Worm (Caenorhabditis elegans) whole organism, L1 larva: ENCODE measurements around the gene K08E4.8.

Experiments used
- C04F5.9 ChIP-seq: sonication (generic microtip); optimal IDR thresholded peaks from 2 replicates; lab custom pipeline; 2016; ENCODE audit warnings: missing genetic modification characterization, missing compliant biosample characterization
- C16A3.4 ChIP-seq: fragments of 150-350 bp; optimal IDR thresholded peaks from 2 replicates; lab custom pipeline; 2014; ENCODE audit warnings: missing biosample characterization, missing genetic modification characterization
- C34B4.2 ChIP-seq: sonication (generic microtip); optimal IDR thresholded peaks from 2 replicates; lab custom pipeline; 2017; ENCODE audit warnings: mild to moderate bottlenecking, missing genetic modification characterization, missing compliant biosample characterization
- Y116A8C.19 ChIP-seq: sonication (generic microtip); optimal IDR thresholded peaks from 2 replicates; lab custom pipeline; 2016; ENCODE audit warnings: missing compliant biosample characterization, missing genetic modification characterization, borderline replicate concordance
- aha-1 ChIP-seq: fragments of 150-350 bp; optimal IDR thresholded peaks from 2 replicates; lab custom pipeline; 2014; ENCODE audit warnings: missing biosample characterization, missing genetic modification characterization
- alr-1 ChIP-seq: fragments of 200-800 bp; sonication (Bioruptor generic); optimal IDR thresholded peaks from 2 replicates; lab custom pipeline; 2018; ENCODE audit warnings: borderline replicate concordance, mild to moderate bottlenecking, missing genetic modification characterization, missing compliant biosample characterization
- ama-1 ChIP-seq: fragments of 150-350 bp; optimal IDR thresholded peaks from 2 replicates; lab custom pipeline; 2014
- blmp-1 ChIP-seq: fragments of 150-350 bp; optimal IDR thresholded peaks from 2 replicates; lab custom pipeline; 2014; ENCODE audit warnings: missing biosample characterization, missing genetic modification characterization
- ceh-8 ChIP-seq: fragments of 200-800 bp; sonication (Bioruptor generic); optimal IDR thresholded peaks from 2 replicates; lab custom pipeline; 2018; ENCODE audit warnings: mild to moderate bottlenecking, missing genetic modification characterization, moderate library complexity, missing compliant biosample characterization
- ceh-90 ChIP-seq: sonication (generic microtip); optimal IDR thresholded peaks from 2 replicates; lab custom pipeline; 2016; ENCODE audit warnings: missing genetic modification characterization, missing compliant biosample characterization
- efl-3 ChIP-seq: fragments of 200-800 bp; sonication (Bioruptor generic); optimal IDR thresholded peaks from 2 replicates; lab custom pipeline; 2018; ENCODE audit warnings: mild to moderate bottlenecking, missing genetic modification characterization, missing compliant biosample characterization
- egl-13 ChIP-seq: sonication (generic microtip); optimal IDR thresholded peaks from 2 replicates; lab custom pipeline; 2016; ENCODE audit warnings: missing genotype, missing genetic modification reagents, missing genetic modification characterization, missing compliant biosample characterization
- egl-27 ChIP-seq, 2 experiments: fragments of 150-350 bp in 1 of 2; sonication (generic microtip); optimal IDR thresholded peaks; 3 replicates each; lab custom pipeline; 2017 to 2018; ENCODE audit warnings: missing biosample characterization in 2 of 2, missing genetic modification characterization in 2 of 2, missing genetic modification reagents in 2 of 2
- elt-2 ChIP-seq: sonication (generic microtip); optimal IDR thresholded peaks from 2 replicates; lab custom pipeline; 2016; ENCODE audit warnings: missing genetic modification characterization, mild to moderate bottlenecking, inconsistent platforms, missing compliant biosample characterization, missing genetic modification reagents
- ets-5 ChIP-seq: fragments of 200-800 bp; sonication (Bioruptor generic); IDR thresholded peaks from 2 replicates; pipeline ENCODE4 v1.3.6; 2022; ENCODE audit warnings: missing genetic modification characterization, missing compliant biosample characterization
- fkh-4 ChIP-seq: sonication (generic microtip); optimal IDR thresholded peaks from 2 replicates; lab custom pipeline; 2016; ENCODE audit warnings: missing compliant biosample characterization, missing genetic modification characterization, borderline replicate concordance
- fos-1 ChIP-seq: fragments of 150-350 bp; optimal IDR thresholded peaks from 2 replicates; lab custom pipeline; 2014; ENCODE audit warnings: missing biosample characterization, missing genetic modification characterization
- hpl-2 ChIP-seq: fragments of 150-350 bp; optimal IDR thresholded peaks from 2 replicates; lab custom pipeline; 2014; ENCODE audit warnings: missing biosample characterization, missing genetic modification reagents, missing genetic modification characterization
- irx-1 ChIP-seq: sonication (generic microtip); optimal IDR thresholded peaks from 2 replicates; lab custom pipeline; 2016; ENCODE audit warnings: missing genetic modification characterization, missing compliant biosample characterization
- isw-1 ChIP-seq: fragments of 200-800 bp; sonication (Bioruptor generic); IDR thresholded peaks from 2 replicates; pipeline ENCODE4 v1.3.6; 2022; ENCODE audit warnings: missing genetic modification characterization, missing compliant biosample characterization
- lin-13 ChIP-seq: fragments of 150-350 bp; optimal IDR thresholded peaks from 2 replicates; lab custom pipeline; 2014; ENCODE audit warnings: missing biosample characterization, missing genetic modification reagents, missing genetic modification characterization
- lin-35 ChIP-seq, 2 experiments: fragments of 150-350 bp; optimal IDR thresholded peaks; 2 replicates each; lab custom pipeline; 2014; ENCODE audit warnings: missing biosample characterization in 2 of 2, missing genetic modification characterization in 2 of 2, missing genetic modification reagents in 2 of 2
- lir-3 ChIP-seq: sonication (generic microtip); optimal IDR thresholded peaks from 2 replicates; lab custom pipeline; 2016; ENCODE audit warnings: mild to moderate bottlenecking, missing genetic modification characterization, moderate library complexity, missing compliant biosample characterization; ENCODE audit not compliant: poor library complexity
- mab-9 ChIP-seq: fragments of 200-800 bp; sonication (Bioruptor generic); IDR thresholded peaks from 2 replicates; pipeline ENCODE4 v1.3.6; 2022; ENCODE audit warnings: missing genetic modification reagents, missing genetic modification characterization, missing compliant biosample characterization
- mdl-1 ChIP-seq, 2 experiments: fragments of 150-350 bp; optimal IDR thresholded peaks; 2 replicates each; lab custom pipeline; 2014 to 2017; ENCODE audit warnings: missing biosample characterization in 2 of 2, missing genetic modification characterization in 2 of 2, inconsistent platforms in 1 of 2
- mep-1 ChIP-seq: fragments of 150-350 bp; optimal IDR thresholded peaks from 2 replicates; lab custom pipeline; 2014; ENCODE audit warnings: missing biosample characterization, missing genetic modification characterization
- nhr-11 ChIP-seq: fragments of 150-350 bp; optimal IDR thresholded peaks from 2 replicates; lab custom pipeline; 2014; ENCODE audit warnings: missing biosample characterization, missing genetic modification characterization
- nhr-20 ChIP-seq: sonication (generic microtip); optimal IDR thresholded peaks from 2 replicates; lab custom pipeline; 2016; ENCODE audit warnings: mild to moderate bottlenecking, missing genetic modification characterization, missing compliant biosample characterization
- nhr-28 ChIP-seq: fragments of 150-350 bp; optimal IDR thresholded peaks from 2 replicates; lab custom pipeline; 2014; ENCODE audit warnings: missing biosample characterization, missing genetic modification characterization
- nhr-47 ChIP-seq: sonication (generic microtip); optimal IDR thresholded peaks from 2 replicates; lab custom pipeline; 2016; ENCODE audit warnings: mild to moderate bottlenecking, missing genetic modification characterization, moderate library complexity, missing compliant biosample characterization
- nhr-71 ChIP-seq: sonication (generic microtip); optimal IDR thresholded peaks from 2 replicates; lab custom pipeline; 2016; ENCODE audit warnings: mild to moderate bottlenecking, missing genetic modification characterization, moderate library complexity, missing compliant biosample characterization
- nhr-77 ChIP-seq: fragments of 150-350 bp; optimal IDR thresholded peaks from 2 replicates; lab custom pipeline; 2014; ENCODE audit warnings: missing biosample characterization, missing genetic modification characterization
- nhr-84 ChIP-seq: sonication (generic microtip); optimal IDR thresholded peaks from 2 replicates; lab custom pipeline; 2017; ENCODE audit warnings: missing biosample characterization, missing genetic modification characterization
- nhr-85 ChIP-seq: sonication (generic microtip); peaks from one replicate; lab custom pipeline; 2016; ENCODE audit warnings: missing genetic modification characterization, inconsistent platforms, missing compliant biosample characterization
- pqm-1 ChIP-seq: sonication (generic microtip); optimal IDR thresholded peaks from 3 replicates; lab custom pipeline; 2017; ENCODE audit warnings: missing biosample characterization, missing genetic modification characterization
- rnt-1 ChIP-seq: sonication (generic microtip); optimal IDR thresholded peaks from 2 replicates; lab custom pipeline; 2016; ENCODE audit warnings: mild to moderate bottlenecking, missing genetic modification characterization, moderate library complexity, missing compliant biosample characterization
- snpc-4 ChIP-seq: fragments of 150-350 bp; optimal IDR thresholded peaks from 2 replicates; lab custom pipeline; 2014; ENCODE audit warnings: missing biosample characterization, missing genetic modification characterization
- snu-23 ChIP-seq: sonication (generic microtip); optimal IDR thresholded peaks from 2 replicates; lab custom pipeline; 2016; ENCODE audit warnings: missing genetic modification characterization, missing compliant biosample characterization
- sptf-1 ChIP-seq: fragments of 150-350 bp; optimal IDR thresholded peaks from 2 replicates; lab custom pipeline; 2014; ENCODE audit warnings: missing biosample characterization, missing genetic modification characterization
- sup-37 ChIP-seq: fragments of 200-800 bp; sonication (Bioruptor generic); optimal IDR thresholded peaks from 2 replicates; lab custom pipeline; 2018; ENCODE audit warnings: mild to moderate bottlenecking, missing genetic modification characterization, missing compliant biosample characterization
- tbx-2 ChIP-seq: sonication (generic microtip); optimal IDR thresholded peaks from 2 replicates; lab custom pipeline; 2016; ENCODE audit warnings: missing genetic modification characterization, missing compliant biosample characterization
- unc-86 ChIP-seq: sonication (generic microtip); optimal IDR thresholded peaks from 2 replicates; lab custom pipeline; 2016; ENCODE audit warnings: missing genetic modification characterization, missing compliant biosample characterization
- unc-98 ChIP-seq: fragments of 200-800 bp; sonication (Bioruptor generic); IDR thresholded peaks from 2 replicates; pipeline ENCODE4 v1.3.6; 2022; ENCODE audit warnings: missing genetic modification characterization, missing compliant biosample characterization
- vab-15 ChIP-seq: sonication (generic microtip); optimal IDR thresholded peaks from 2 replicates; lab custom pipeline; 2017; ENCODE audit warnings: missing genotype, mild to moderate bottlenecking, missing genetic modification characterization, missing compliant biosample characterization
- xbp-1 ChIP-seq: sonication (generic microtip); optimal IDR thresholded peaks from 2 replicates; lab custom pipeline; 2016; ENCODE audit warnings: missing genetic modification characterization, missing compliant biosample characterization
- zag-1 ChIP-seq: fragments of 150-350 bp; optimal IDR thresholded peaks from 2 replicates; lab custom pipeline; 2014; ENCODE audit warnings: missing biosample characterization, missing genetic modification characterization

K08E4.8 gene

ce11 chrIV:12086498-12086897, 25.4 kb upstream of the K08E4.8 start (continued):
- TF ChIP-seq fkh-4 (tag; lab: Kevin White, UChicago): no peak
- no peak for TF ChIP-seq efl-3 (GFP tag; lab: Kevin White, UChicago)
- TF ChIP-seq Y116A8C.19 (tag; lab: Kevin White, UChicago): no peak
- no peak for TF ChIP-seq blmp-1 (tag; lab: Kevin White, UChicago)
- peak; percentile 34 for TF ChIP-seq irx-1 (tag; lab: Kevin White, UChicago)
- no peak for TF ChIP-seq vab-15 (tag; lab: Kevin White, UChicago)
- no peak for TF ChIP-seq C04F5.9 (tag; lab: Kevin White, UChicago)
- no peak for TF ChIP-seq egl-13 (tag; lab: Kevin White, UChicago)
- TF ChIP-seq lin-13: peak; percentile 60
- TF ChIP-seq tbx-2 (tag; lab: Kevin White, UChicago): peak; percentile 55
- peak; percentile 71 for TF ChIP-seq nhr-77 (tag; lab: Kevin White, UChicago)
- TF ChIP-seq snpc-4: no peak
- TF ChIP-seq C34B4.2 (tag; lab: Kevin White, UChicago): no peak
- TF ChIP-seq egl-27 (tag; optimal IDR thresholded peaks at IDR 0.05; lab: Kevin White, UChicago): no peak
- peak; percentile 73 for TF ChIP-seq C16A3.4 (tag; lab: Kevin White, UChicago)
- peak; percentile 28 for TF ChIP-seq unc-86 (tag; lab: Kevin White, UChicago)
- peak; percentile 67 for TF ChIP-seq nhr-85
- no peak for TF ChIP-seq nhr-28 (tag; lab: Kevin White, UChicago)
- no peak for TF ChIP-seq pqm-1 (tag; lab: Kevin White, UChicago)
- TF ChIP-seq fos-1 (tag; lab: Kevin White, UChicago): no peak
- TF ChIP-seq lir-3 (tag; lab: Kevin White, UChicago): peak; percentile 34
- TF ChIP-seq nhr-20 (tag; lab: Kevin White, UChicago): peak; percentile 78
- TF ChIP-seq zag-1 (tag; lab: Kevin White, UChicago): no peak
- TF ChIP-seq sptf-1: no peak
- peak; percentile 36 for TF ChIP-seq ceh-8 (GFP tag; lab: Kevin White, UChicago)
- TF ChIP-seq ama-1 (lab: Kevin White, UChicago): no peak
- TF ChIP-seq elt-2 (tag; lab: Kevin White, UChicago): peak; percentile 13
- no peak for TF ChIP-seq nhr-84 (tag; lab: Kevin White, UChicago)
- TF ChIP-seq lin-35 (GFP tag; optimal IDR thresholded peaks at IDR 0.05; lab: Kevin White, UChicago): peak; percentile 53 to 83
- no peak for TF ChIP-seq nhr-11
- no peak for TF ChIP-seq aha-1 (tag; lab: Kevin White, UChicago)
- peak; percentile 86 for TF ChIP-seq rnt-1 (tag; lab: Kevin White, UChicago)

ce11 chrIV:12085120-12085519, 24.0 kb upstream of the K08E4.8 start, which contains the start of gene rbm-34:
Gene rbm-34, plus strand, starts transcription at chrIV:12085420.
- TF ChIP-seq xbp-1 (tag; lab: Kevin White, UChicago) (no peak), alr-1 (tag; lab: Kevin White, UChicago) (no peak), vab-15 (tag; lab: Kevin White, UChicago) (no peak), isw-1 (GFP tag; lab: Robert Waterston, UW) (no peak), hpl-2 (no peak), C16A3.4 (tag; lab: Kevin White, UChicago) (no peak), pqm-1 (tag; lab: Kevin White, UChicago) (no peak), sptf-1 (no peak), unc-98 (GFP tag; lab: Robert Waterston, UW) (no peak), ceh-8 (GFP tag; lab: Kevin White, UChicago) (no peak), mab-9 (GFP tag; lab: Robert Waterston, UW) (no peak), lir-3 (tag; lab: Kevin White, UChicago) (no peak), sup-37 (GFP tag; lab: Kevin White, UChicago) (no peak), snu-23 (GFP tag; lab: Kevin White, UChicago) (no peak), nhr-71 (no peak), mep-1 (tag; lab: Kevin White, UChicago) (no peak), nhr-47 (tag; lab: Kevin White, UChicago) (no peak), mdl-1 (tag; optimal IDR thresholded peaks at IDR 0.05; lab: Kevin White, UChicago) (no peak), ets-5 (GFP tag; lab: Robert Waterston, UW) (no peak), ceh-90 (tag; lab: Kevin White, UChicago) (no peak)
